Fruit fly (Drosophila melanogaster) whole organism, embryonic: ENCODE results near the gene CG15473.
A peak's percentile ranks its signal among the peaks of the same experiment; 100 is the strongest.

ENCODE experiments used
- Blimp-1 ChIP-seq: fragments of 200-800 bp; sonication (Bioruptor generic); optimal IDR thresholded peaks from 3 replicates; lab custom pipeline; 2018; ENCODE audit warnings: missing biosample characterization, missing genetic modification characterization, mild to moderate bottlenecking, moderate library complexity, missing genetic modification reagents
- CG10366 ChIP-seq: fragments of 200-800 bp; sonication (Bioruptor generic); IDR thresholded peaks from 2 replicates; pipeline ENCODE4 v1.3.6; 2022; ENCODE audit warnings: missing biosample characterization, missing genetic modification characterization
- CG11696 ChIP-seq: fragments of 200-800 bp; sonication (Bioruptor generic); IDR thresholded peaks from 2 replicates; pipeline ENCODE4 v1.3.6; 2022; ENCODE audit warnings: missing biosample characterization, missing genetic modification characterization
- CG13123 ChIP-seq: fragments of 200-800 bp; sonication (Bioruptor generic); optimal IDR thresholded peaks from 2 replicates; lab custom pipeline; 2016; ENCODE audit warnings: missing biosample characterization, missing genetic modification characterization
- CG14860 ChIP-seq: fragments of 200-800 bp; sonication (Bioruptor generic); IDR thresholded peaks from 3 replicates; pipeline ENCODE4 v1.3.6; 2022; ENCODE audit warnings: missing biosample characterization, missing genetic modification characterization; ENCODE audit not compliant: partially characterized antibody
- CG14965 ChIP-seq: fragments of 200-800 bp; sonication (Bioruptor generic); optimal IDR thresholded peaks from 2 replicates; lab custom pipeline; 2016; ENCODE audit warnings: missing biosample characterization, missing genetic modification characterization, borderline replicate concordance
- CG15479 ChIP-seq: fragments of 200-800 bp; sonication (Bioruptor generic); optimal IDR thresholded peaks from 3 replicates; lab custom pipeline; 2019; ENCODE audit warnings: missing biosample characterization, mild to moderate bottlenecking, missing genetic modification characterization, moderate library complexity
- CG16813 ChIP-seq: fragments of 200-800 bp; sonication (Bioruptor generic); IDR thresholded peaks from 3 replicates; pipeline ENCODE4 v1.3.6; 2022; ENCODE audit warnings: missing biosample characterization, missing genetic modification characterization; ENCODE audit not compliant: partially characterized antibody
- CG16815 ChIP-seq: fragments of 200-800 bp; sonication (Bioruptor generic); optimal IDR thresholded peaks from 3 replicates; lab custom pipeline; 2017; ENCODE audit warnings: missing biosample characterization, mild to moderate bottlenecking, missing genetic modification characterization
- CG17568 ChIP-seq: fragments of 200-800 bp; sonication (Bioruptor generic); optimal IDR thresholded peaks from 2 replicates; lab custom pipeline; 2018; ENCODE audit warnings: missing biosample characterization, mild to moderate bottlenecking, missing genetic modification characterization, moderate library complexity
- CG18599 ChIP-seq: fragments of 200-800 bp; sonication (Bioruptor generic); optimal IDR thresholded peaks from 3 replicates; lab custom pipeline; 2017; ENCODE audit warnings: missing biosample characterization, missing genetic modification characterization, mild to moderate bottlenecking, moderate library complexity, missing genetic modification reagents
- CG31365 ChIP-seq: fragments of 200-800 bp; sonication (Bioruptor generic); optimal IDR thresholded peaks from 2 replicates; lab custom pipeline; 2018; ENCODE audit warnings: missing biosample characterization, mild to moderate bottlenecking, missing genetic modification characterization
- CG34224 ChIP-seq: fragments of 200-800 bp; sonication (Bioruptor generic); IDR thresholded peaks from 3 replicates; pipeline ENCODE4 v1.3.6; 2022; ENCODE audit warnings: missing biosample characterization, missing genetic modification characterization; ENCODE audit not compliant: partially characterized antibody
- CG3726 ChIP-seq: fragments of 200-800 bp; sonication (Bioruptor generic); IDR thresholded peaks from 3 replicates; pipeline ENCODE4, ENCODE4 v1.3.6; 2022; ENCODE audit warnings: missing biosample characterization, missing genetic modification characterization
- CG3838 ChIP-seq: fragments of 200-800 bp; sonication (Bioruptor generic); optimal IDR thresholded peaks from 3 replicates; lab custom pipeline; 2016; ENCODE audit warnings: missing biosample characterization, missing genetic modification characterization
- CG4854 ChIP-seq: fragments of 200-800 bp; sonication (Bioruptor generic); optimal IDR thresholded peaks from 2 replicates; lab custom pipeline; 2016; ENCODE audit warnings: missing biosample characterization, missing genetic modification characterization, inconsistent platforms
- CG5245 ChIP-seq: fragments of 200-800 bp; sonication (Bioruptor generic); optimal IDR thresholded peaks from 3 replicates; lab custom pipeline; 2016; ENCODE audit warnings: missing biosample characterization, missing genetic modification characterization
- CG7372 ChIP-seq: fragments of 200-800 bp; sonication (Bioruptor generic); IDR thresholded peaks from 2 replicates; pipeline ENCODE4 v1.3.6; 2022; ENCODE audit warnings: missing biosample characterization, missing genetic modification characterization
- CG8089 ChIP-seq: fragments of 200-800 bp; sonication (Bioruptor generic); optimal IDR thresholded peaks from 3 replicates; lab custom pipeline; 2016; ENCODE audit warnings: missing biosample characterization, missing genetic modification characterization
- CG8944 ChIP-seq: fragments of 200-800 bp; sonication (Bioruptor generic); optimal IDR thresholded peaks from 3 replicates; lab custom pipeline; 2016; ENCODE audit warnings: missing biosample characterization, missing genetic modification characterization
- D ChIP-seq, 2 experiments: fragments of 200-800 bp in 1 of 2; fragments of >200 bp in 1 of 2; sonication (Bioruptor generic) in 1 of 2; optimal IDR thresholded peaks; 2 replicates in 1 of 2; 3 replicates in 1 of 2; lab custom pipeline; 2017; ENCODE audit warnings: mild to moderate bottlenecking in 1 of 2, missing biosample characterization in 1 of 2, missing genetic modification characterization in 1 of 2, missing genetic modification reagents in 1 of 2
- D19B ChIP-seq: fragments of 200-800 bp; sonication (Bioruptor generic); optimal IDR thresholded peaks from 2 replicates; lab custom pipeline; 2017; ENCODE audit warnings: missing biosample characterization, mild to moderate bottlenecking, missing genetic modification characterization
- Fer2 ChIP-seq: fragments of 200-800 bp; sonication (Bioruptor generic); optimal IDR thresholded peaks from 2 replicates; lab custom pipeline; 2018; ENCODE audit warnings: missing biosample characterization, mild to moderate bottlenecking, missing genetic modification characterization, moderate library complexity
- Gug ChIP-seq: fragments of 200-800 bp; sonication (Bioruptor generic); IDR thresholded peaks from 4 replicates; pipeline ENCODE4 v1.3.6; 2022; ENCODE audit warnings: missing biosample characterization, missing genetic modification characterization
- H2.0 ChIP-seq: fragments of 200-800 bp; sonication (Bioruptor generic); IDR thresholded peaks from 2 replicates; pipeline ENCODE4 v1.3.6; 2022; ENCODE audit warnings: missing biosample characterization, missing genetic modification characterization
- Hr3 ChIP-seq: fragments of 200-800 bp; sonication (Bioruptor generic); optimal IDR thresholded peaks from 3 replicates; lab custom pipeline; 2016; ENCODE audit warnings: missing biosample characterization, missing genetic modification characterization
- Lhr ChIP-seq: fragments of 200-800 bp; sonication (Bioruptor generic); optimal IDR thresholded peaks from 3 replicates; lab custom pipeline; 2017; ENCODE audit warnings: mild to moderate bottlenecking, missing biosample characterization, missing genetic modification reagents, missing genetic modification characterization
- MTF-1 ChIP-seq: fragments of 200-800 bp; sonication (Bioruptor generic); optimal IDR thresholded peaks from 2 replicates; lab custom pipeline; 2018; ENCODE audit warnings: missing biosample characterization, mild to moderate bottlenecking, missing genetic modification characterization, borderline replicate concordance
- Mes4 ChIP-seq: fragments of 200-800 bp; sonication (Bioruptor generic); optimal IDR thresholded peaks from 2 replicates; lab custom pipeline; 2016; ENCODE audit warnings: missing biosample characterization, missing genetic modification characterization
- NFAT ChIP-seq: fragments of 200-800 bp; sonication (Bioruptor generic); IDR thresholded peaks from 2 replicates; pipeline ENCODE4 v1.3.6; 2022; ENCODE audit warnings: missing biosample characterization, missing genetic modification characterization
- Opbp ChIP-seq: fragments of 200-800 bp; sonication (Bioruptor generic); IDR thresholded peaks from 3 replicates; pipeline ENCODE4 v1.3.6; 2022; ENCODE audit warnings: missing biosample characterization, missing genetic modification characterization; ENCODE audit not compliant: partially characterized antibody
- ato ChIP-seq: fragments of 200-800 bp; sonication (Bioruptor generic); IDR thresholded peaks from 2 replicates; pipeline ENCODE4 v1.3.6; 2022; ENCODE audit warnings: missing biosample characterization, missing genetic modification characterization; ENCODE audit not compliant: partially characterized antibody
- bcd ChIP-seq: fragments of 200-800 bp; sonication (Bioruptor generic); optimal IDR thresholded peaks from 2 replicates; lab custom pipeline; 2017; ENCODE audit warnings: missing biosample characterization, mild to moderate bottlenecking, missing genetic modification characterization
- bigmax ChIP-seq: fragments of 200-800 bp; sonication (Bioruptor generic); optimal IDR thresholded peaks from 2 replicates; lab custom pipeline; 2018; ENCODE audit warnings: missing biosample characterization, mild to moderate bottlenecking, missing genetic modification characterization
- croc ChIP-seq: fragments of 200-800 bp; sonication (Bioruptor generic); conservative IDR thresholded peaks from 3 replicates; pipeline ENCODE4 v1.3.6; 2022; ENCODE audit warnings: missing biosample characterization, missing genetic modification characterization
- danr ChIP-seq: fragments of 200-800 bp; sonication (Bioruptor generic); IDR thresholded peaks from 2 replicates; pipeline ENCODE4 v1.3.6; 2022; ENCODE audit warnings: missing biosample characterization, missing genetic modification characterization
- eve ChIP-seq, 2 experiments: fragments of >200 bp; optimal IDR thresholded peaks; 2 replicates each; lab custom pipeline; 2017; ENCODE audit warnings: missing biosample characterization in 2 of 2, missing genetic modification characterization in 2 of 2
- fd102C ChIP-seq: fragments of 200-800 bp; sonication (Bioruptor generic); optimal IDR thresholded peaks from 2 replicates; lab custom pipeline; 2018; ENCODE audit warnings: missing biosample characterization, mild to moderate bottlenecking, missing genetic modification characterization, moderate library complexity
- grn ChIP-seq: fragments of 200-800 bp; sonication (Bioruptor generic); optimal IDR thresholded peaks from 3 replicates; lab custom pipeline; 2017; ENCODE audit warnings: missing biosample characterization, missing genetic modification characterization
- hkb ChIP-seq, 2 experiments: fragments of 200-800 bp in 1 of 2; fragments of >200 bp in 1 of 2; sonication (Bioruptor generic) in 1 of 2; IDR thresholded peaks in 1 of 2; optimal IDR thresholded peaks in 1 of 2; 2 replicates each; pipeline versions ENCODE4 v1.3.6 to Lab custom; 2017 to 2022; ENCODE audit warnings: missing biosample characterization in 1 of 2, missing genetic modification characterization in 1 of 2
- jing ChIP-seq: fragments of 200-800 bp; sonication (Bioruptor generic); optimal IDR thresholded peaks from 2 replicates; lab custom pipeline; 2018; ENCODE audit warnings: missing biosample characterization, mild to moderate bottlenecking, missing genetic modification characterization
- peb ChIP-seq: fragments of 200-800 bp; sonication (Bioruptor generic); IDR thresholded peaks from 2 replicates; pipeline ENCODE4 v1.3.6; 2022; ENCODE audit warnings: missing biosample characterization, missing genetic modification characterization
- pho ChIP-seq: fragments of 200-800 bp; sonication (Bioruptor generic); optimal IDR thresholded peaks from 2 replicates; lab custom pipeline; 2016; ENCODE audit warnings: missing biosample characterization, missing genetic modification characterization
- salm ChIP-seq: fragments of 200-800 bp; sonication (Bioruptor generic); optimal IDR thresholded peaks from 2 replicates; lab custom pipeline; 2018; ENCODE audit warnings: missing biosample characterization, mild to moderate bottlenecking, missing genetic modification characterization
- shn ChIP-seq: fragments of 200-800 bp; sonication (Bioruptor generic); optimal IDR thresholded peaks from 3 replicates; lab custom pipeline; 2016; ENCODE audit warnings: missing biosample characterization, missing genetic modification characterization
- sima ChIP-seq: fragments of 200-800 bp; sonication (Bioruptor generic); optimal IDR thresholded peaks from 2 replicates; lab custom pipeline; 2016; ENCODE audit warnings: missing biosample characterization, missing genetic modification characterization
- stwl ChIP-seq: fragments of 200-800 bp; sonication (Bioruptor generic); optimal IDR thresholded peaks from 3 replicates; lab custom pipeline; 2018; ENCODE audit warnings: missing biosample characterization, mild to moderate bottlenecking, missing genetic modification characterization, moderate library complexity
- tap ChIP-seq: fragments of 200-800 bp; optimal IDR thresholded peaks from 3 replicates; lab custom pipeline; 2019; ENCODE audit warnings: missing biosample characterization, mild to moderate bottlenecking, missing genetic modification characterization, moderate library complexity
- toy ChIP-seq: fragments of 200-800 bp; sonication (Bioruptor generic); IDR thresholded peaks from 2 replicates; pipeline ENCODE4 v1.3.6; 2022; ENCODE audit warnings: missing biosample characterization, missing genetic modification characterization
- yki ChIP-seq: fragments of >200 bp; optimal IDR thresholded peaks from 3 replicates; lab custom pipeline; 2018

The CG15473 gene

dm6 chrX:4609737-4610136, 44.6 kb downstream of the CG15473 start (continued):
- TF ChIP-seq NFAT (GFP tag; lab: Robert Waterston, UW): no peak
- no peak for TF ChIP-seq hkb (optimal IDR thresholded peaks at IDR 0.05; lab: Kevin White, UChicago)
- no peak for TF ChIP-seq hkb (GFP tag; IDR thresholded peaks at IDR 0.05; lab: Robert Waterston, UW)
- TF ChIP-seq CG18599 (GFP tag; lab: Kevin White, UChicago): peak; percentile 32
- TF ChIP-seq Blimp-1 (GFP tag; lab: Kevin White, UChicago): peak; percentile 39
- no peak for TF ChIP-seq Gug (GFP tag; lab: Robert Waterston, UW)
- no peak for TF ChIP-seq CG14965 (GFP tag; lab: Kevin White, UChicago)
- TF ChIP-seq CG10366 (GFP tag; lab: Robert Waterston, UW): no peak
- no peak for TF ChIP-seq CG16815 (GFP tag; lab: Kevin White, UChicago)
- TF ChIP-seq sima (GFP tag; lab: Kevin White, UChicago): no peak
- TF ChIP-seq CG14860 (GFP tag; lab: Robert Waterston, UW): no peak
- no peak for TF ChIP-seq danr (GFP tag; lab: Robert Waterston, UW)
- TF ChIP-seq fd102C (GFP tag; lab: Kevin White, UChicago): peak; percentile 42
- TF ChIP-seq bcd: no peak
- no peak for TF ChIP-seq D19B (GFP tag; lab: Kevin White, UChicago)
- no peak for TF ChIP-seq croc
- no peak for TF ChIP-seq D (optimal IDR thresholded peaks at IDR 0.05; lab: Kevin White, UChicago)
- TF ChIP-seq D (GFP tag; optimal IDR thresholded peaks at IDR 0.05; lab: Kevin White, UChicago): peak; percentile 39
- no peak for TF ChIP-seq jing (GFP tag; lab: Kevin White, UChicago)
- TF ChIP-seq eve (GFP tag; optimal IDR thresholded peaks at IDR 0.05; lab: Kevin White, UChicago): no peak
- TF ChIP-seq CG31365: peak; percentile 5
- peak; percentile 13 for TF ChIP-seq CG17568 (GFP tag; lab: Kevin White, UChicago)
- TF ChIP-seq ato (GFP tag; lab: Robert Waterston, UW): no peak
- TF ChIP-seq pho (GFP tag; lab: Kevin White, UChicago): no peak
- no peak for TF ChIP-seq stwl
- TF ChIP-seq Lhr (GFP tag; lab: Kevin White, UChicago): peak; percentile 37
- TF ChIP-seq Mes4 (GFP tag; lab: Kevin White, UChicago): peak; percentile 24
- no peak for TF ChIP-seq yki (lab: Kevin White, UChicago)
- no peak for TF ChIP-seq CG16813
- peak; percentile 11 for TF ChIP-seq tap
- no peak for TF ChIP-seq CG5245 (GFP tag; lab: Kevin White, UChicago)
- no peak for TF ChIP-seq Hr3 (GFP tag; lab: Kevin White, UChicago)
- TF ChIP-seq H2.0 (GFP tag; lab: Robert Waterston, UW): no peak; the same call in 1 of the 2 replicates
- TF ChIP-seq CG15479 (GFP tag; lab: Kevin White, UChicago): peak; percentile 93
- TF ChIP-seq Opbp (GFP tag; lab: Robert Waterston, UW): no peak
- TF ChIP-seq CG11696 (GFP tag; lab: Robert Waterston, UW): no peak
- TF ChIP-seq CG34224: no peak
- TF ChIP-seq peb (GFP tag; lab: Robert Waterston, UW): no peak; the same call in 1 of the 2 replicates
- no peak for TF ChIP-seq shn (GFP tag; lab: Kevin White, UChicago)
- no peak for TF ChIP-seq salm (tag; lab: Kevin White, UChicago)
- TF ChIP-seq toy (GFP tag; lab: Robert Waterston, UW): no peak
- TF ChIP-seq CG3726 (GFP tag; lab: Robert Waterston, UW): no peak
- no peak for TF ChIP-seq CG7372 (GFP tag; lab: Robert Waterston, UW)
- TF ChIP-seq CG8944 (GFP tag; lab: Kevin White, UChicago): no peak
- TF ChIP-seq Fer2 (tag; lab: Kevin White, UChicago): no peak
- peak; percentile 31 for TF ChIP-seq CG13123 (GFP tag; lab: Kevin White, UChicago)
- peak; percentile 37 for TF ChIP-seq MTF-1
- TF ChIP-seq CG3838 (GFP tag; lab: Kevin White, UChicago): no peak
- peak; percentile 2 for TF ChIP-seq CG8089 (GFP tag; lab: Kevin White, UChicago)
- peak; percentile 19 for TF ChIP-seq grn (GFP tag; lab: Kevin White, UChicago)
- TF ChIP-seq CG4854 (GFP tag; lab: Kevin White, UChicago): no peak
- TF ChIP-seq bigmax (GFP tag; lab: Kevin White, UChicago): no peak
